Worm (Caenorhabditis elegans) whole organism, midembryonic: Measurements from ENCODE around the gene zip-3.

Source experiments
- cog-1 ChIP-seq: sonication (generic microtip); optimal IDR thresholded peaks from 2 replicates; lab custom pipeline; 2016; ENCODE audit warnings: missing genetic modification characterization, missing compliant biosample characterization
- flt-1 ChIP-seq: fragments of 200-800 bp; sonication (Bioruptor generic); IDR thresholded peaks from 2 replicates; pipeline ENCODE4 v1.3.6; 2022; ENCODE audit warnings: missing genetic modification characterization, missing compliant biosample characterization
- klf-2 ChIP-seq: fragments of 200-800 bp; sonication (Bioruptor generic); conservative IDR thresholded peaks from 2 replicates; pipeline ENCODE4 v1.3.6; 2022; ENCODE audit warnings: missing genetic modification reagents, missing genetic modification characterization, missing compliant biosample characterization
- med-1 ChIP-seq: sonication (generic microtip); optimal IDR thresholded peaks from 2 replicates; lab custom pipeline; 2017; ENCODE audit warnings: missing genetic modification characterization, mild to moderate bottlenecking, missing compliant biosample characterization, antibody characterized with exemption, missing genetic modification reagents; ENCODE audit not compliant: insufficient read depth
- ref-1 ChIP-seq: fragments of 200-800 bp; sonication (Bioruptor generic); conservative IDR thresholded peaks from 2 replicates; pipeline ENCODE4 v1.3.6; 2022; ENCODE audit warnings: missing genetic modification reagents, missing genetic modification characterization, missing compliant biosample characterization

ce11 chrII:13958359-13958758 lies 1.1 kb upstream of the zip-3 start:
- no peak for TF ChIP-seq klf-2 (GFP tag; lab: Robert Waterston, UW)
- TF ChIP-seq cog-1 (tag; lab: Kevin White, UChicago), result no peak
- TF ChIP-seq ref-1 (GFP tag; lab: Robert Waterston, UW), result no peak
- no peak for TF ChIP-seq flt-1 (GFP tag; lab: Robert Waterston, UW)
- no peak for TF ChIP-seq med-1 (GFP tag; lab: Kevin White, UChicago)
